Worm (Caenorhabditis elegans) whole organism, late embryonic: ENCODE data around the gene nlp-25.

Experiments used
- C38D4.7 ChIP-seq: fragments of 200-800 bp; sonication (Bioruptor generic); optimal IDR thresholded peaks from 2 replicates; lab custom pipeline; 2018; ENCODE audit warnings: mild to moderate bottlenecking, missing genetic modification characterization, moderate library complexity, missing compliant biosample characterization
- F13H6.1 ChIP-seq: sonication (generic microtip); optimal IDR thresholded peaks from 2 replicates; lab custom pipeline; 2016; ENCODE audit warnings: missing genetic modification characterization, missing compliant biosample characterization
- K02D7.2 ChIP-seq: sonication (generic microtip); optimal IDR thresholded peaks from 2 replicates; lab custom pipeline; 2017; ENCODE audit warnings: mild to moderate bottlenecking, missing genetic modification characterization, missing compliant biosample characterization
- K09A11.1 ChIP-seq: sonication (generic microtip); optimal IDR thresholded peaks from 2 replicates; lab custom pipeline; 2017; ENCODE audit warnings: antibody characterized with exemption, mild to moderate bottlenecking, missing genetic modification characterization, missing compliant biosample characterization; ENCODE audit not compliant: insufficient read depth
- T23F11.4 ChIP-seq: fragments of 200-800 bp; sonication (Bioruptor generic); optimal IDR thresholded peaks from 2 replicates; lab custom pipeline; 2018; ENCODE audit warnings: mild to moderate bottlenecking, missing genetic modification characterization, missing compliant biosample characterization
- ahr-1 ChIP-seq: sonication (generic microtip); optimal IDR thresholded peaks from 2 replicates; lab custom pipeline; 2016; ENCODE audit warnings: missing genetic modification characterization, missing compliant biosample characterization
- ama-1 ChIP-seq: fragments of 150-350 bp; optimal IDR thresholded peaks from 2 replicates; lab custom pipeline; 2014
- ceh-18 ChIP-seq: sonication (generic microtip); optimal IDR thresholded peaks from 2 replicates; lab custom pipeline; 2016; ENCODE audit warnings: missing genetic modification characterization, missing compliant biosample characterization
- ceh-19 ChIP-seq: fragments of 200-800 bp; sonication (Bioruptor generic); optimal IDR thresholded peaks from 2 replicates; lab custom pipeline; 2018; ENCODE audit warnings: mild to moderate bottlenecking, missing genetic modification characterization, missing compliant biosample characterization
- ceh-24 ChIP-seq: sonication (generic microtip); optimal IDR thresholded peaks from 2 replicates; lab custom pipeline; 2016; ENCODE audit warnings: mild to moderate bottlenecking, missing genetic modification characterization, missing compliant biosample characterization
- ceh-31 ChIP-seq: sonication (generic microtip); optimal IDR thresholded peaks from 2 replicates; lab custom pipeline; 2016; ENCODE audit warnings: missing genetic modification characterization, missing compliant biosample characterization
- ceh-34 ChIP-seq: sonication (generic microtip); optimal IDR thresholded peaks from 2 replicates; lab custom pipeline; 2016; ENCODE audit warnings: mild to moderate bottlenecking, missing genetic modification characterization, missing compliant biosample characterization
- ceh-45 ChIP-seq: fragments of 200-800 bp; sonication (Bioruptor generic); IDR thresholded peaks from 2 replicates; pipeline ENCODE4 v1.3.6; 2022; ENCODE audit warnings: missing genetic modification reagents, missing genetic modification characterization, missing compliant biosample characterization
- ceh-48 ChIP-seq: sonication (generic microtip); optimal IDR thresholded peaks from 2 replicates; lab custom pipeline; 2016; ENCODE audit warnings: missing genetic modification characterization, inconsistent platforms, missing compliant biosample characterization
- ceh-6 ChIP-seq: fragments of 200-800 bp; sonication (Bioruptor generic); optimal IDR thresholded peaks from 2 replicates; lab custom pipeline; 2018; ENCODE audit warnings: mild to moderate bottlenecking, missing genetic modification characterization, missing compliant biosample characterization
- che-1 ChIP-seq: sonication (generic microtip); optimal IDR thresholded peaks from 2 replicates; lab custom pipeline; 2016; ENCODE audit warnings: mild to moderate bottlenecking, missing genetic modification characterization, missing compliant biosample characterization
- dve-1 ChIP-seq: sonication (generic microtip); optimal IDR thresholded peaks from 2 replicates; lab custom pipeline; 2017; ENCODE audit warnings: antibody characterized with exemption, mild to moderate bottlenecking, missing genetic modification characterization, missing compliant biosample characterization
- elt-2 ChIP-seq: sonication (generic microtip); optimal IDR thresholded peaks from 2 replicates; lab custom pipeline; 2016; ENCODE audit warnings: missing genetic modification reagents, missing genetic modification characterization, missing compliant biosample characterization
- elt-4 ChIP-seq: sonication (generic microtip); optimal IDR thresholded peaks from 2 replicates; lab custom pipeline; 2016; ENCODE audit warnings: missing genetic modification characterization, missing compliant biosample characterization
- fax-1 ChIP-seq: sonication (generic microtip); optimal IDR thresholded peaks from 2 replicates; lab custom pipeline; 2016; ENCODE audit warnings: missing genotype, missing genetic modification characterization, missing compliant biosample characterization
- hlh-13 ChIP-seq: fragments of 200-800 bp; sonication (Bioruptor generic); optimal IDR thresholded peaks from 2 replicates; lab custom pipeline; 2018; ENCODE audit warnings: mild to moderate bottlenecking, missing genetic modification characterization, missing compliant biosample characterization
- hlh-30 ChIP-seq: sonication (generic microtip); optimal IDR thresholded peaks from 2 replicates; lab custom pipeline; 2017; ENCODE audit warnings: antibody characterized with exemption, missing genetic modification characterization, missing compliant biosample characterization; ENCODE audit not compliant: insufficient read depth
- hlh-8 ChIP-seq: sonication (generic microtip); optimal IDR thresholded peaks from 2 replicates; lab custom pipeline; 2016; ENCODE audit warnings: missing genotype, missing genetic modification characterization, missing compliant biosample characterization
- lim-6 ChIP-seq: sonication (generic microtip); optimal IDR thresholded peaks from 2 replicates; lab custom pipeline; 2016; ENCODE audit warnings: missing genetic modification characterization, missing compliant biosample characterization
- lin-11 ChIP-seq: fragments of 200-800 bp; sonication (Bioruptor generic); optimal IDR thresholded peaks from 2 replicates; lab custom pipeline; 2018; ENCODE audit warnings: mild to moderate bottlenecking, missing genetic modification characterization, missing compliant biosample characterization
- madf-2 ChIP-seq: sonication (generic microtip); optimal IDR thresholded peaks from 2 replicates; lab custom pipeline; 2017; ENCODE audit warnings: missing genetic modification characterization, missing compliant biosample characterization
- nfya-1 ChIP-seq: sonication (generic microtip); optimal IDR thresholded peaks from 2 replicates; lab custom pipeline; 2017; ENCODE audit warnings: missing genetic modification characterization, mild to moderate bottlenecking, missing compliant biosample characterization, antibody characterized with exemption, moderate library complexity
- nhr-232 ChIP-seq: sonication (generic microtip); optimal IDR thresholded peaks from 2 replicates; lab custom pipeline; 2016; ENCODE audit warnings: missing genetic modification characterization, missing compliant biosample characterization
- npax-4 ChIP-seq: sonication (generic microtip); optimal IDR thresholded peaks from 2 replicates; lab custom pipeline; 2016; ENCODE audit warnings: missing genetic modification characterization, missing compliant biosample characterization
- pag-3 ChIP-seq: sonication (generic microtip); optimal IDR thresholded peaks from 2 replicates; lab custom pipeline; 2016; ENCODE audit warnings: missing compliant biosample characterization, missing genetic modification characterization, borderline replicate concordance
- pax-1 ChIP-seq: fragments of 150-350 bp; optimal IDR thresholded peaks from 2 replicates; lab custom pipeline; 2014; ENCODE audit warnings: missing biosample characterization, missing genetic modification characterization
- pha-2 ChIP-seq: sonication (generic microtip); optimal IDR thresholded peaks from 2 replicates; lab custom pipeline; 2017; ENCODE audit warnings: mild to moderate bottlenecking, missing genetic modification characterization, missing compliant biosample characterization
- pqm-1 ChIP-seq: sonication (generic microtip); optimal IDR thresholded peaks from 2 replicates; lab custom pipeline; 2016; ENCODE audit warnings: missing genetic modification characterization, missing compliant biosample characterization
- pros-1 ChIP-seq: fragments of 150-350 bp; optimal IDR thresholded peaks from 2 replicates; lab custom pipeline; 2014; ENCODE audit warnings: missing biosample characterization, missing genetic modification reagents, missing genetic modification characterization
- ref-2 ChIP-seq: sonication (generic microtip); optimal IDR thresholded peaks from 2 replicates; lab custom pipeline; 2016; ENCODE audit warnings: missing genetic modification characterization, missing compliant biosample characterization
- rnt-1 ChIP-seq: sonication (generic microtip); optimal IDR thresholded peaks from 2 replicates; lab custom pipeline; 2016; ENCODE audit warnings: missing genetic modification characterization, missing compliant biosample characterization
- sdc-2 ChIP-seq: sonication (generic microtip); optimal IDR thresholded peaks from 2 replicates; lab custom pipeline; 2016; ENCODE audit warnings: missing genotype, missing genetic modification characterization, missing compliant biosample characterization
- sox-4 ChIP-seq: sonication (generic microtip); optimal IDR thresholded peaks from 2 replicates; lab custom pipeline; 2017; ENCODE audit warnings: mild to moderate bottlenecking, missing genetic modification characterization, inconsistent platforms, missing compliant biosample characterization
- syd-9 ChIP-seq: sonication (generic microtip); optimal IDR thresholded peaks from 2 replicates; lab custom pipeline; 2016; ENCODE audit warnings: mild to moderate bottlenecking, missing genetic modification characterization, moderate library complexity, missing compliant biosample characterization
- tbx-2 ChIP-seq: sonication (generic microtip); optimal IDR thresholded peaks from 2 replicates; lab custom pipeline; 2016; ENCODE audit warnings: missing genetic modification characterization, missing compliant biosample characterization
- ttx-3 ChIP-seq: sonication (generic microtip); optimal IDR thresholded peaks from 2 replicates; lab custom pipeline; 2016; ENCODE audit warnings: missing genetic modification reagents, missing genetic modification characterization, missing compliant biosample characterization
- unc-42 ChIP-seq: sonication (generic microtip); optimal IDR thresholded peaks from 2 replicates; lab custom pipeline; 2016; ENCODE audit warnings: missing genotype, missing genetic modification characterization, missing compliant biosample characterization
- unc-55 ChIP-seq: sonication (generic microtip); optimal IDR thresholded peaks from 2 replicates; lab custom pipeline; 2017; ENCODE audit warnings: missing biosample characterization, missing genetic modification reagents, missing genetic modification characterization
- zip-5 ChIP-seq: sonication (generic microtip); optimal IDR thresholded peaks from 2 replicates; lab custom pipeline; 2016; ENCODE audit warnings: missing genetic modification characterization, missing compliant biosample characterization
- ztf-16 ChIP-seq: sonication (generic microtip); optimal IDR thresholded peaks from 2 replicates; lab custom pipeline; 2017; ENCODE audit warnings: missing genetic modification characterization, missing compliant biosample characterization

nlp-25 gene

DNA sequence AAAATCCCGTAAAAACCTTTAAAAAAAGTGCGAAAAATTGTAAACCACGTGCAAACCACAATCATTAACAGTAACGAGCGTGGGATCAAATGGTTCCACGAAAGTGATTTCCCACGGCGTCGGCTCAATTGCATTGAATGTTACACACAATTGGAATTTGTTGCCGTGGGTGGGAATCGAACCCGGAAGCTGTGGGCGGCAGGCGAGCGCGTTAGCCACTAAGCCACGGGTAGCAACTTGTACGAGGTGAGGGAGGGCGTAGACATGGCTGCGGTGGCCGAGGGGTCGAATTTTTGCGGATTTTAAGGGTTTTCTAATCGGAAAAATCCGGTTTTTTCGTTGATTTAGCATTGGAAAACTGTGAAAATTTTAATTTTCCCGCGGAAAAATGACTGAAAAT, 37.0 kb downstream of the nlp-25 start (continued):
- TF ChIP-seq unc-55 (GFP tag; lab: Kevin White, UChicago) (peak; percentile 67), fax-1 (tag; lab: Kevin White, UChicago) (peak; percentile 95), hlh-13 (peak; percentile 97), ceh-18 (tag; lab: Kevin White, UChicago) (peak; percentile 98), ref-2 (tag; lab: Kevin White, UChicago) (peak; percentile 98), F13H6.1 (tag; lab: Kevin White, UChicago) (peak; percentile 95), pax-1 (tag; lab: Kevin White, UChicago) (no peak), ceh-6 (GFP tag; lab: Kevin White, UChicago) (peak; percentile 98), lim-6 (tag; lab: Kevin White, UChicago) (peak; percentile 93), T23F11.4 (peak; percentile 98), pha-2 (peak; percentile 99), ceh-31 (tag; lab: Kevin White, UChicago) (peak; percentile 92), npax-4 (tag; lab: Kevin White, UChicago) (peak; percentile 96), pqm-1 (peak; percentile 96), K09A11.1 (peak; percentile 94), sdc-2 (tag; lab: Kevin White, UChicago) (peak; percentile 91), che-1 (tag; lab: Kevin White, UChicago) (peak; percentile 97), ztf-16 (tag; lab: Kevin White, UChicago) (peak; percentile 99), ceh-19 (GFP tag; lab: Kevin White, UChicago) (peak; percentile 98), K02D7.2 (peak; percentile 98), hlh-8 (tag; lab: Kevin White, UChicago) (peak; percentile 94), madf-2 (tag; lab: Kevin White, UChicago) (peak; percentile 97), nhr-232 (tag; lab: Kevin White, UChicago) (peak; percentile 98), tbx-2 (tag; lab: Kevin White, UChicago) (peak; percentile 99), ahr-1 (tag; lab: Kevin White, UChicago) (peak; percentile 93), ttx-3 (tag; lab: Kevin White, UChicago) (peak; percentile 97), sox-4 (tag; lab: Kevin White, UChicago) (peak; percentile 98), elt-4 (tag; lab: Kevin White, UChicago) (no peak), pros-1 (tag; lab: Kevin White, UChicago) (peak; percentile 21), ceh-34 (tag; lab: Kevin White, UChicago) (peak; percentile 98), unc-42 (tag; lab: Kevin White, UChicago) (peak; percentile 89), syd-9 (tag; lab: Kevin White, UChicago) (peak; percentile 99), ceh-24 (peak; percentile 93), rnt-1 (tag; lab: Kevin White, UChicago) (peak; percentile 98), elt-2 (peak; percentile 99), C38D4.7 (GFP tag; lab: Kevin White, UChicago) (peak; percentile 96), zip-5 (tag; lab: Kevin White, UChicago) (peak; percentile 86), hlh-30 (tag; lab: Kevin White, UChicago) (peak; percentile 72), ama-1 (no peak), pag-3 (tag; lab: Kevin White, UChicago) (peak; percentile 99), dve-1 (tag; lab: Kevin White, UChicago) (peak; percentile 97), lin-11 (tag; lab: Kevin White, UChicago) (peak; percentile 95), ceh-45 (peak; percentile 97)

DNA sequence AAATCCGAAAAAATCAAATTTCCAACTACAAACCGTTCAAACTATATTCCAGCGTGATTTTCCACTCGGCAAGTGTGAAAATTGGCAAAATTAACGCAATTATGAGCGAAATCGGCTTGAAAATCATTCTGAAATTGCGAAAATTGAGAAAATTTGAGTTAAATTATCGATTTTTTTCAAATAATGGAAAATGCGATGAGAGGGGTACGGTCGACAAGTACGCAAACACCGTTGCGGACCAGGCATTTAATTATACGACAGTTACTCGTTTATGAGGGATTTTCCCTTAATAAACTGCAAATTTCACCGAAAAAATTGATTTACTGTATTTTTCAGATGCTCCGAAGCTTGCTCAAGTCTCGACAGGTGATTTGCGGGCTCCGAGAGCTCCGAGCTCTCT, 37.9 kb downstream of the nlp-25 start, which contains the start of the genes Y43F8C.7 and mrps-28:
Gene Y43F8C.7, minus strand, starts transcription at position 128 of the 400 bp plus-strand sequence.
Gene mrps-28, plus strand, starts transcription at position 337 of the 400 bp plus-strand sequence.
- TF ChIP-seq unc-42 (tag; lab: Kevin White, UChicago): peak; percentile 40
- peak; percentile 90 for TF ChIP-seq ceh-48 (tag; lab: Kevin White, UChicago)
- no peak for TF ChIP-seq syd-9 (tag; lab: Kevin White, UChicago)
- peak; percentile 56 for TF ChIP-seq nfya-1 (tag; lab: Kevin White, UChicago)
- no peak for TF ChIP-seq C38D4.7 (GFP tag; lab: Kevin White, UChicago)
- TF ChIP-seq pax-1 (tag; lab: Kevin White, UChicago): peak; percentile 20
